Worm (Caenorhabditis elegans): Measurements from ENCODE around the gene R12A1.3.

DNA sequence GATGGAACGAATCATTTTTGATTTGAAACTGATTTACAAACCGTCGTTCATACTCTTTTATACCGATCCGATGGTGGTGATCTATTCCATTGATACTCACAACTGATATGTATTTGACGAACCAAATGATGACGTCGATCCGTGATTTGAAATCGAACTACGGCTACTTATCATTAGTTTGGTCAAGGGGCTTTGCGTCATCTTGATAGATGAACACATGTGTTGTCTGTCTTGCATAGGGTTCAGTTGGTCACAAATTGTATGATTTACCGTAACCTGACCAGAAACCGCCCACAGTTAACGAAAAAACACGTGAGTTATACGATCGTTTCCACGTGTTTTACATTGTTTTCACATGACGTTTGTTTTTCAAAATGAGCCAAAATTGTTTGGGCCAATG lies 24.6 kb upstream of the R12A1.3 start, which contains the start of gene cnc-2:
- no peak for TF ChIP-seq unc-62 (GFP tag; optimal IDR thresholded peaks at IDR 0.05 in 1 of 2)
- TF ChIP-seq unc-62 (tag; optimal IDR thresholded peaks at IDR 0.05) = no peak
- no peak for TF ChIP-seq pha-4 (GFP tag; IDR thresholded peaks at IDR 0.05)
- TF ChIP-seq pha-4 (tag; optimal IDR thresholded peaks at IDR 0.05) = no peak
- no peak for TF ChIP-seq skn-1 (tag; optimal IDR thresholded peaks at IDR 0.05)
- no peak for TF ChIP-seq ztf-11 (tag; optimal IDR thresholded peaks at IDR 0.05)
- no peak for TF ChIP-seq zag-1 (tag; optimal IDR thresholded peaks at IDR 0.05)
- no peak for TF ChIP-seq ama-1 (optimal IDR thresholded peaks at IDR 0.05)
- no peak for TF ChIP-seq nhr-76 (tag; optimal IDR thresholded peaks at IDR 0.05)
- no peak for TF ChIP-seq ceh-82 (tag; optimal IDR thresholded peaks at IDR 0.05)
- TF ChIP-seq nhr-41 (GFP tag; IDR thresholded peaks at IDR 0.05) = no peak
- TF ChIP-seq nhr-28 (tag; optimal IDR thresholded peaks at IDR 0.05) = no peak
- TF ChIP-seq dmd-9 (GFP tag; IDR thresholded peaks at IDR 0.05) = no peak
- TF ChIP-seq lin-29 (GFP tag; IDR thresholded peaks at IDR 0.05) = no peak
- no peak for TF ChIP-seq mdl-1 (tag; optimal IDR thresholded peaks at IDR 0.05)
